Worm (Caenorhabditis elegans) whole organism, early embryonic: ENCODE measurements around the gene C39B10.5.

Experiments
- F13C5.2 ChIP-seq: sonication (generic microtip); optimal IDR thresholded peaks from 2 replicates; lab custom pipeline; 2017; ENCODE audit warnings: mild to moderate bottlenecking, missing genetic modification characterization, inconsistent platforms, missing compliant biosample characterization
- ama-1 ChIP-seq: fragments of 150-350 bp; optimal IDR thresholded peaks from 2 replicates; lab custom pipeline; 2014
- flt-1 ChIP-seq: fragments of 200-800 bp; sonication (Bioruptor generic); IDR thresholded peaks from 2 replicates; pipeline ENCODE4 v1.3.6; 2022; ENCODE audit warnings: missing genetic modification characterization, missing compliant biosample characterization
- hmg-4 ChIP-seq: fragments of 200-800 bp; sonication (Bioruptor generic); optimal IDR thresholded peaks from 2 replicates; lab custom pipeline; 2018; ENCODE audit warnings: mild to moderate bottlenecking, missing genetic modification characterization, missing compliant biosample characterization
- tbx-37 ChIP-seq: fragments of 200-800 bp; sonication (Bioruptor generic); conservative IDR thresholded peaks from 2 replicates; pipeline ENCODE4 v1.3.6; 2022; ENCODE audit warnings: missing genetic modification reagents, missing genetic modification characterization, missing compliant biosample characterization

ce11 chrX:10432786-10433185 lies 14.4 kb upstream of the C39B10.5 start:
- TF ChIP-seq ama-1 (lab: Kevin White, UChicago) (no peak), hmg-4 (GFP tag; lab: Kevin White, UChicago) (no peak), tbx-37 (GFP tag; lab: Robert Waterston, UW) (no peak), F13C5.2 (no peak), flt-1 (GFP tag; lab: Robert Waterston, UW) (no peak)
